Fruit fly (Drosophila melanogaster) whole organism, embryonic: ENCODE measurements around the gene QC.
A peak's percentile ranks its signal among the peaks of the same experiment; 100 is the strongest.

Experiments
- BEAF-32 ChIP-seq: fragments of 200-800 bp; sonication (Bioruptor generic); optimal IDR thresholded peaks from 3 replicates; lab custom pipeline; 2017; ENCODE audit warnings: missing biosample characterization, missing genetic modification characterization, mild to moderate bottlenecking, moderate library complexity, missing genetic modification reagents
- CG11504 ChIP-seq: fragments of 200-800 bp; sonication (Bioruptor generic); optimal IDR thresholded peaks from 3 replicates; lab custom pipeline; 2019; ENCODE audit warnings: missing biosample characterization, mild to moderate bottlenecking, missing genetic modification characterization, moderate library complexity
- CG12236 ChIP-seq: fragments of 200-800 bp; sonication (Bioruptor generic); optimal IDR thresholded peaks from 2 replicates; lab custom pipeline; 2016; ENCODE audit warnings: missing biosample characterization, missing genetic modification characterization
- CG1602 ChIP-seq: fragments of 200-800 bp; sonication (Bioruptor generic); optimal IDR thresholded peaks from 3 replicates; lab custom pipeline; 2016; ENCODE audit warnings: missing biosample characterization, missing genetic modification characterization
- CG1603 ChIP-seq: fragments of 200-800 bp; sonication (Bioruptor generic); optimal IDR thresholded peaks from 2 replicates; lab custom pipeline; 2019; ENCODE audit warnings: missing biosample characterization, mild to moderate bottlenecking, missing genetic modification characterization, moderate library complexity
- CG17186 ChIP-seq: fragments of 200-800 bp; sonication (Bioruptor generic); optimal IDR thresholded peaks from 3 replicates; lab custom pipeline; 2017; ENCODE audit warnings: missing biosample characterization, missing genetic modification reagents, missing genetic modification characterization
- CG17912 ChIP-seq: fragments of 200-800 bp; sonication (Bioruptor generic); optimal IDR thresholded peaks from 2 replicates; lab custom pipeline; 2018; ENCODE audit warnings: missing biosample characterization, mild to moderate bottlenecking, missing genetic modification characterization
- CG2712 ChIP-seq: fragments of 200-800 bp; optimal IDR thresholded peaks from 3 replicates; lab custom pipeline; 2019; ENCODE audit warnings: missing biosample characterization, mild to moderate bottlenecking, missing genetic modification characterization, moderate library complexity
- CG3163 ChIP-seq: fragments of 200-800 bp; sonication (Bioruptor generic); optimal IDR thresholded peaks from 3 replicates; lab custom pipeline; 2016; ENCODE audit warnings: missing biosample characterization, missing genetic modification characterization
- CG34224 ChIP-seq: fragments of 200-800 bp; sonication (Bioruptor generic); IDR thresholded peaks from 3 replicates; pipeline ENCODE4 v1.3.6; 2022; ENCODE audit warnings: missing biosample characterization, missing genetic modification characterization; ENCODE audit not compliant: partially characterized antibody
- CG3995 ChIP-seq: fragments of 200-800 bp; sonication (Bioruptor generic); optimal IDR thresholded peaks from 3 replicates; lab custom pipeline; 2016; ENCODE audit warnings: missing biosample characterization, missing genetic modification characterization
- CG8388 ChIP-seq: fragments of 200-800 bp; sonication (Bioruptor generic); optimal IDR thresholded peaks from 2 replicates; lab custom pipeline; 2019; ENCODE audit warnings: missing biosample characterization, mild to moderate bottlenecking, missing genetic modification characterization, moderate library complexity
- CHES-1-like ChIP-seq: fragments of 200-800 bp; sonication (Bioruptor generic); optimal IDR thresholded peaks from 2 replicates; lab custom pipeline; 2016; ENCODE audit warnings: missing biosample characterization, missing genetic modification characterization
- D ChIP-seq, 2 experiments: fragments of 200-800 bp in 1 of 2; fragments of >200 bp in 1 of 2; sonication (Bioruptor generic) in 1 of 2; optimal IDR thresholded peaks; 2 replicates in 1 of 2; 3 replicates in 1 of 2; lab custom pipeline; 2017; ENCODE audit warnings: mild to moderate bottlenecking in 1 of 2, missing biosample characterization in 1 of 2, missing genetic modification characterization in 1 of 2, missing genetic modification reagents in 1 of 2
- E2f2 ChIP-seq: fragments of 200-800 bp; sonication (Bioruptor generic); IDR thresholded peaks from 2 replicates; pipeline ENCODE4 v1.3.6; 2022; ENCODE audit warnings: missing biosample characterization, missing genetic modification characterization
- Fer2 ChIP-seq: fragments of 200-800 bp; sonication (Bioruptor generic); optimal IDR thresholded peaks from 2 replicates; lab custom pipeline; 2018; ENCODE audit warnings: missing biosample characterization, mild to moderate bottlenecking, missing genetic modification characterization, moderate library complexity
- Hsf ChIP-seq: fragments of 200-800 bp; sonication (Bioruptor generic); optimal IDR thresholded peaks from 3 replicates; lab custom pipeline; 2016; ENCODE audit warnings: missing biosample characterization, missing genetic modification characterization
- MBD-R2 ChIP-seq: fragments of 200-800 bp; sonication (Bioruptor generic); IDR thresholded peaks from 2 replicates; pipeline ENCODE4 v1.3.6; 2022; ENCODE audit warnings: missing biosample characterization, missing genetic modification characterization
- Max ChIP-seq: fragments of 200-800 bp; sonication (Bioruptor generic); optimal IDR thresholded peaks from 2 replicates; lab custom pipeline; 2016; ENCODE audit warnings: missing biosample characterization, mild to moderate bottlenecking, missing genetic modification characterization
- Myb ChIP-seq: fragments of 200-800 bp; sonication (Bioruptor generic); optimal IDR thresholded peaks from 2 replicates; lab custom pipeline; 2016; ENCODE audit warnings: missing biosample characterization, missing genetic modification characterization
- Nf-YC ChIP-seq: fragments of 200-800 bp; optimal IDR thresholded peaks from 3 replicates; lab custom pipeline; 2019; ENCODE audit warnings: missing biosample characterization, mild to moderate bottlenecking, missing genetic modification characterization, moderate library complexity
- Opbp ChIP-seq: fragments of 200-800 bp; sonication (Bioruptor generic); IDR thresholded peaks from 3 replicates; pipeline ENCODE4 v1.3.6; 2022; ENCODE audit warnings: missing biosample characterization, missing genetic modification characterization; ENCODE audit not compliant: partially characterized antibody
- Scr ChIP-seq: fragments of 200-800 bp; sonication (Bioruptor generic); IDR thresholded peaks from 2 replicates; pipeline ENCODE4 v1.3.6; 2022; ENCODE audit warnings: missing biosample characterization, missing genetic modification characterization; ENCODE audit not compliant: partially characterized antibody
- Vsx1 ChIP-seq: fragments of 200-800 bp; sonication (Bioruptor generic); optimal IDR thresholded peaks from 2 replicates; lab custom pipeline; 2017; ENCODE audit warnings: missing biosample characterization, mild to moderate bottlenecking, missing genetic modification characterization, missing genetic modification reagents
- Xbp1 ChIP-seq: fragments of 200-800 bp; sonication (Bioruptor generic); optimal IDR thresholded peaks from 3 replicates; lab custom pipeline; 2016; ENCODE audit warnings: missing biosample characterization, mild to moderate bottlenecking, missing genetic modification characterization
- Xrp1 ChIP-seq: fragments of 200-800 bp; sonication (Bioruptor generic); IDR thresholded peaks from 2 replicates; pipeline ENCODE4 v1.3.6; 2022; ENCODE audit warnings: missing biosample characterization, missing genetic modification characterization
- ac ChIP-seq: fragments of 200-800 bp; sonication (Bioruptor generic); optimal IDR thresholded peaks from 3 replicates; lab custom pipeline; 2017; ENCODE audit warnings: missing biosample characterization, mild to moderate bottlenecking, missing genetic modification characterization
- ato ChIP-seq: fragments of 200-800 bp; sonication (Bioruptor generic); IDR thresholded peaks from 2 replicates; pipeline ENCODE4 v1.3.6; 2022; ENCODE audit warnings: missing biosample characterization, missing genetic modification characterization; ENCODE audit not compliant: partially characterized antibody
- chinmo ChIP-seq: fragments of 200-800 bp; sonication (Bioruptor generic); IDR thresholded peaks from 4 replicates; pipeline ENCODE4 v1.3.6; 2022; ENCODE audit warnings: missing biosample characterization, missing genetic modification characterization; ENCODE audit not compliant: partially characterized antibody
- crp ChIP-seq, 2 experiments: fragments of 200-800 bp; sonication (Bioruptor generic); optimal IDR thresholded peaks; 2 replicates in 1 of 2; 3 replicates in 1 of 2; lab custom pipeline; 2017; ENCODE audit warnings: missing biosample characterization in 2 of 2, missing genetic modification characterization in 2 of 2, mild to moderate bottlenecking in 1 of 2, moderate library complexity in 1 of 2
- da ChIP-seq: fragments of 200-800 bp; sonication (Bioruptor generic); optimal IDR thresholded peaks from 2 replicates; lab custom pipeline; 2016; ENCODE audit warnings: missing biosample characterization, missing genetic modification characterization
- dan ChIP-seq: fragments of 200-800 bp; sonication (Bioruptor generic); IDR thresholded peaks from 2 replicates; pipeline ENCODE4 v1.3.6; 2022; ENCODE audit warnings: missing biosample characterization, missing genetic modification characterization
- emc ChIP-seq: fragments of 200-800 bp; sonication (Bioruptor generic); optimal IDR thresholded peaks from 2 replicates; lab custom pipeline; 2016; ENCODE audit warnings: missing biosample characterization, missing genetic modification characterization
- ftz-f1 ChIP-seq: fragments of 200-800 bp; sonication (Bioruptor generic); optimal IDR thresholded peaks from 2 replicates; lab custom pipeline; 2016; ENCODE audit warnings: missing biosample characterization, missing genetic modification characterization
- her ChIP-seq: fragments of 200-800 bp; sonication (Bioruptor generic); optimal IDR thresholded peaks from 2 replicates; lab custom pipeline; 2016; ENCODE audit warnings: missing biosample characterization, missing genetic modification characterization
- knrl ChIP-seq: fragments of 200-800 bp; sonication (Bioruptor generic); IDR thresholded peaks from 3 replicates; pipeline ENCODE4 v1.3.6; 2022; ENCODE audit warnings: missing biosample characterization, missing genetic modification characterization; ENCODE audit not compliant: partially characterized antibody
- lilli ChIP-seq: fragments of 200-800 bp; sonication (Bioruptor generic); optimal IDR thresholded peaks from 3 replicates; lab custom pipeline; 2016; ENCODE audit warnings: missing biosample characterization, missing genetic modification characterization
- nau ChIP-seq: fragments of 200-800 bp; sonication (Bioruptor generic); optimal IDR thresholded peaks from 3 replicates; lab custom pipeline; 2017; ENCODE audit warnings: missing biosample characterization, mild to moderate bottlenecking, missing genetic modification characterization, missing genetic modification reagents
- nerfin-2 ChIP-seq: fragments of 200-800 bp; sonication (Bioruptor generic); IDR thresholded peaks from 2 replicates; pipeline ENCODE4 v1.3.6; 2022; ENCODE audit warnings: missing biosample characterization, missing genetic modification characterization; ENCODE audit not compliant: partially characterized antibody
- pho ChIP-seq: fragments of 200-800 bp; sonication (Bioruptor generic); optimal IDR thresholded peaks from 2 replicates; lab custom pipeline; 2016; ENCODE audit warnings: missing biosample characterization, missing genetic modification characterization
- phol ChIP-seq: fragments of 200-800 bp; sonication (Bioruptor generic); optimal IDR thresholded peaks from 3 replicates; lab custom pipeline; 2018; ENCODE audit warnings: missing biosample characterization, mild to moderate bottlenecking, missing genetic modification characterization, moderate library complexity
- repo ChIP-seq: fragments of 200-800 bp; sonication (Bioruptor generic); optimal IDR thresholded peaks from 2 replicates; lab custom pipeline; 2016; ENCODE audit warnings: missing biosample characterization, missing genetic modification characterization
- row ChIP-seq: fragments of 200-800 bp; sonication (Bioruptor generic); IDR thresholded peaks from 3 replicates; pipeline ENCODE4 v1.3.6; 2022; ENCODE audit warnings: missing biosample characterization, missing genetic modification characterization
- scrt ChIP-seq: fragments of 200-800 bp; sonication (Bioruptor generic); optimal IDR thresholded peaks from 2 replicates; lab custom pipeline; 2018; ENCODE audit warnings: missing biosample characterization, mild to moderate bottlenecking, missing genetic modification characterization, moderate library complexity
- ssp ChIP-seq: fragments of 200-800 bp; sonication (Bioruptor generic); IDR thresholded peaks from 2 replicates; pipeline ENCODE4 v1.3.6; 2022; ENCODE audit warnings: missing biosample characterization, missing genetic modification characterization
- tgo ChIP-seq: fragments of 200-800 bp; sonication (Bioruptor generic); IDR thresholded peaks from 3 replicates; pipeline ENCODE4 v1.3.6; 2022; ENCODE audit warnings: missing biosample characterization, missing genetic modification characterization
- tna ChIP-seq: fragments of 200-800 bp; sonication (Bioruptor generic); IDR thresholded peaks from 2 replicates; pipeline ENCODE4 v1.3.6; 2022; ENCODE audit warnings: missing biosample characterization, missing genetic modification characterization; ENCODE audit not compliant: partially characterized antibody
- vfl ChIP-seq: fragments of 200-800 bp; sonication (Bioruptor generic); optimal IDR thresholded peaks from 2 replicates; lab custom pipeline; 2016; ENCODE audit warnings: missing biosample characterization, missing genetic modification characterization

The QC gene

DNA sequence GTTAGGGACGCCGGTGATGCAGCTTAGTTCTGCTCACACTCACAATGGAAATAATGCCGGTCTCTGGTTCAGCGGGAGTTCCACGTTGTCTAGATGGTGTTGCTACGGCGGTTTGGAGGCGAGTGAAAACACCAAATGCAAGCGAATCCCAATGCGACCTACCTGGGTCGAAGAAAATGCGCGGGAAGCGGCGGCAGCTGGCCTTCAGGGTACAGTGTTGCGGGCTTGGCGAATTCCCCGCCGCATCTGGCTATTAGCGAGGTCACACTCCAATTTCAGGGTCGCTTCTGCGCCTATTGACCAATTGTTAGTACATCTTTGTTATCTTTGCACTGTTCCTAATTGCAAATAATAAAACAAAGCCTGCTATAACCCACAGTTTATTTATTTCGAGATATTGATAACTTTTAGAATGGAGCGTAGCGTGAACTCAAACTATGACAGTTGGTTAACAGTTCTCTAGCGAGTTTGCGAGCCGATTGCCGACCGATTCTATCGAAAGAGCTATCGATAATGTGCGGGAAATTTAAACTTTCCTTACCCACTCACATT, 30.2 kb upstream of the QC start, which contains the start of gene Rcc1 (continued):
- TF ChIP-seq dan (no peak), Vsx1 (no peak), row (peak; percentile 53), ato (peak; percentile 62), Myb (GFP tag; lab: Kevin White, UChicago) (peak; percentile 64), crp (GFP tag; optimal IDR thresholded peaks at IDR 0.05; lab: Kevin White, UChicago) (peak in 1 of 2 experiments; percentile 79), da (GFP tag; lab: Kevin White, UChicago) (peak; percentile 79), Scr (GFP tag; lab: Robert Waterston, UW) (peak; percentile 70), Nf-YC (tag; lab: Kevin White, UChicago) (no peak), BEAF-32 (peak; percentile 74), her (GFP tag; lab: Kevin White, UChicago) (peak; percentile 98), CG1603 (peak; percentile 80), vfl (GFP tag; lab: Kevin White, UChicago) (peak; percentile 29), CG34224 (GFP tag; lab: Robert Waterston, UW) (peak; percentile 52; the same call in 1 of the 3 replicates), CG2712 (peak; percentile 29), Opbp (GFP tag; lab: Robert Waterston, UW) (peak; percentile 56; the same call in 2 of the 3 replicates), ssp (GFP tag; lab: Robert Waterston, UW) (peak; percentile 63), emc (GFP tag; lab: Kevin White, UChicago) (no peak), D (optimal IDR thresholded peaks at IDR 0.05; lab: Kevin White, UChicago) (peak; percentile 72), D (GFP tag; optimal IDR thresholded peaks at IDR 0.05; lab: Kevin White, UChicago) (no peak), CHES-1-like (peak; percentile 23), Xbp1 (peak; percentile 18), tgo (GFP tag; lab: Robert Waterston, UW) (no peak), CG3163 (peak; percentile 30), Xrp1 (GFP tag; lab: Robert Waterston, UW) (0 out of 2 replicates have a peak, but pooled peaks have one; percentile 29), CG17186 (GFP tag; lab: Kevin White, UChicago) (peak; percentile 97), repo (GFP tag; lab: Kevin White, UChicago) (peak; percentile 9), CG17912 (GFP tag; lab: Kevin White, UChicago) (no peak), CG3995 (GFP tag; lab: Kevin White, UChicago) (peak; percentile 27), phol (peak; percentile 71), ac (GFP tag; lab: Kevin White, UChicago) (peak; percentile 16), CG11504 (peak; percentile 53), CG8388 (GFP tag; lab: Kevin White, UChicago) (no peak), Hsf (GFP tag; lab: Kevin White, UChicago) (peak; percentile 27), CG1602 (GFP tag; lab: Kevin White, UChicago) (no peak), nau (GFP tag; lab: Kevin White, UChicago) (no peak), pho (GFP tag; lab: Kevin White, UChicago) (peak; percentile 42), tna (GFP tag; lab: Robert Waterston, UW) (no peak; the same call in 1 of the 2 replicates), lilli (GFP tag; lab: Kevin White, UChicago) (no peak), MBD-R2 (GFP tag; lab: Robert Waterston, UW) (peak; percentile 72), Max (GFP tag; lab: Kevin White, UChicago) (peak; percentile 2), Fer2 (no peak), chinmo (GFP tag; lab: Robert Waterston, UW) (0 out of 4 replicates have a peak, but pooled peaks have one; percentile 69), scrt (GFP tag; lab: Kevin White, UChicago) (no peak), E2f2 (GFP tag; lab: Robert Waterston, UW) (peak; percentile 94), ftz-f1 (peak; percentile 100), CG12236 (GFP tag; lab: Kevin White, UChicago) (no peak), nerfin-2 (peak; percentile 53; the same call in 1 of the 2 replicates), knrl (GFP tag; lab: Robert Waterston, UW) (peak; percentile 68)
